Worm (Caenorhabditis elegans) whole organism, L1 larva: ENCODE results near the gene R09E10.13.

Experiments
- C16A3.4 ChIP-seq: fragments of 150-350 bp; optimal IDR thresholded peaks from 2 replicates; lab custom pipeline; 2014; ENCODE audit warnings: missing biosample characterization, missing genetic modification characterization
- Y116A8C.19 ChIP-seq: sonication (generic microtip); optimal IDR thresholded peaks from 2 replicates; lab custom pipeline; 2016; ENCODE audit warnings: missing compliant biosample characterization, missing genetic modification characterization, borderline replicate concordance
- blmp-1 ChIP-seq: fragments of 150-350 bp; optimal IDR thresholded peaks from 2 replicates; lab custom pipeline; 2014; ENCODE audit warnings: missing biosample characterization, missing genetic modification characterization
- ceh-8 ChIP-seq: fragments of 200-800 bp; sonication (Bioruptor generic); optimal IDR thresholded peaks from 2 replicates; lab custom pipeline; 2018; ENCODE audit warnings: mild to moderate bottlenecking, missing genetic modification characterization, moderate library complexity, missing compliant biosample characterization
- ceh-88 ChIP-seq: fragments of 200-800 bp; sonication (Bioruptor generic); IDR thresholded peaks from 2 replicates; pipeline ENCODE4 v1.3.6; 2022; ENCODE audit warnings: missing genetic modification characterization, missing compliant biosample characterization
- dsc-1 ChIP-seq: sonication (generic microtip); optimal IDR thresholded peaks from 2 replicates; lab custom pipeline; 2016; ENCODE audit warnings: mild to moderate bottlenecking, missing genetic modification characterization, missing compliant biosample characterization
- efl-1 ChIP-seq, 4 experiments: fragments of 150-350 bp; optimal IDR thresholded peaks in 3 of 4; peaks in 1 of 4; 1 replicate in 1 of 4; 2 replicates in 3 of 4; lab custom pipeline; 2014; ENCODE audit warnings: missing biosample characterization in 2 of 4, missing genetic modification characterization in 2 of 4, missing genetic modification reagents in 2 of 4
- egl-27 ChIP-seq, 2 experiments: fragments of 150-350 bp in 1 of 2; sonication (generic microtip); optimal IDR thresholded peaks; 3 replicates each; lab custom pipeline; 2017 to 2018; ENCODE audit warnings: missing biosample characterization in 2 of 2, missing genetic modification characterization in 2 of 2, missing genetic modification reagents in 2 of 2
- elt-2 ChIP-seq: sonication (generic microtip); optimal IDR thresholded peaks from 2 replicates; lab custom pipeline; 2016; ENCODE audit warnings: missing genetic modification characterization, mild to moderate bottlenecking, inconsistent platforms, missing compliant biosample characterization, missing genetic modification reagents
- grh-1 ChIP-seq: fragments of 200-800 bp; sonication (Bioruptor generic); IDR thresholded peaks from 2 replicates; pipeline ENCODE4 v1.3.6; 2022; ENCODE audit warnings: missing genetic modification reagents, missing genetic modification characterization, missing compliant biosample characterization
- hlh-17 ChIP-seq: fragments of 200-800 bp; sonication (Bioruptor generic); optimal IDR thresholded peaks from 2 replicates; lab custom pipeline; 2018; ENCODE audit warnings: missing genetic modification characterization, mild to moderate bottlenecking, missing compliant biosample characterization, moderate library complexity, borderline replicate concordance
- hlh-4 ChIP-seq: sonication (generic microtip); optimal IDR thresholded peaks from 2 replicates; lab custom pipeline; 2016; ENCODE audit warnings: mild to moderate bottlenecking, missing genetic modification characterization, missing compliant biosample characterization
- hpl-2 ChIP-seq: fragments of 150-350 bp; optimal IDR thresholded peaks from 2 replicates; lab custom pipeline; 2014; ENCODE audit warnings: missing biosample characterization, missing genetic modification reagents, missing genetic modification characterization
- lin-13 ChIP-seq: fragments of 150-350 bp; optimal IDR thresholded peaks from 2 replicates; lab custom pipeline; 2014; ENCODE audit warnings: missing biosample characterization, missing genetic modification reagents, missing genetic modification characterization
- lin-35 ChIP-seq, 2 experiments: fragments of 150-350 bp; optimal IDR thresholded peaks; 2 replicates each; lab custom pipeline; 2014; ENCODE audit warnings: missing biosample characterization in 2 of 2, missing genetic modification characterization in 2 of 2, missing genetic modification reagents in 2 of 2
- lsy-2 ChIP-seq, 2 experiments: fragments of 150-350 bp; optimal IDR thresholded peaks; 2 replicates each; lab custom pipeline; 2014; ENCODE audit warnings: missing biosample characterization in 2 of 2, missing genetic modification characterization in 2 of 2
- mep-1 ChIP-seq: fragments of 150-350 bp; optimal IDR thresholded peaks from 2 replicates; lab custom pipeline; 2014; ENCODE audit warnings: missing biosample characterization, missing genetic modification characterization
- nhr-11 ChIP-seq: fragments of 150-350 bp; optimal IDR thresholded peaks from 2 replicates; lab custom pipeline; 2014; ENCODE audit warnings: missing biosample characterization, missing genetic modification characterization
- nhr-237 ChIP-seq: fragments of 150-350 bp; optimal IDR thresholded peaks from 2 replicates; lab custom pipeline; 2014; ENCODE audit warnings: missing biosample characterization, missing genetic modification characterization
- nhr-28 ChIP-seq: fragments of 150-350 bp; optimal IDR thresholded peaks from 2 replicates; lab custom pipeline; 2014; ENCODE audit warnings: missing biosample characterization, missing genetic modification characterization
- nhr-47 ChIP-seq: sonication (generic microtip); optimal IDR thresholded peaks from 2 replicates; lab custom pipeline; 2016; ENCODE audit warnings: mild to moderate bottlenecking, missing genetic modification characterization, moderate library complexity, missing compliant biosample characterization
- nhr-71 ChIP-seq: sonication (generic microtip); optimal IDR thresholded peaks from 2 replicates; lab custom pipeline; 2016; ENCODE audit warnings: mild to moderate bottlenecking, missing genetic modification characterization, moderate library complexity, missing compliant biosample characterization
- nhr-77 ChIP-seq: fragments of 150-350 bp; optimal IDR thresholded peaks from 2 replicates; lab custom pipeline; 2014; ENCODE audit warnings: missing biosample characterization, missing genetic modification characterization
- nhr-84 ChIP-seq: sonication (generic microtip); optimal IDR thresholded peaks from 2 replicates; lab custom pipeline; 2017; ENCODE audit warnings: missing biosample characterization, missing genetic modification characterization
- rnt-1 ChIP-seq: sonication (generic microtip); optimal IDR thresholded peaks from 2 replicates; lab custom pipeline; 2016; ENCODE audit warnings: mild to moderate bottlenecking, missing genetic modification characterization, moderate library complexity, missing compliant biosample characterization
- skn-1 ChIP-seq: fragments of 150-350 bp; optimal IDR thresholded peaks from 2 replicates; lab custom pipeline; 2014; ENCODE audit warnings: missing biosample characterization, missing genetic modification characterization
- snpc-4 ChIP-seq: fragments of 150-350 bp; optimal IDR thresholded peaks from 2 replicates; lab custom pipeline; 2014; ENCODE audit warnings: missing biosample characterization, missing genetic modification characterization
- sptf-1 ChIP-seq: fragments of 150-350 bp; optimal IDR thresholded peaks from 2 replicates; lab custom pipeline; 2014; ENCODE audit warnings: missing biosample characterization, missing genetic modification characterization
- sup-37 ChIP-seq: fragments of 200-800 bp; sonication (Bioruptor generic); optimal IDR thresholded peaks from 2 replicates; lab custom pipeline; 2018; ENCODE audit warnings: mild to moderate bottlenecking, missing genetic modification characterization, missing compliant biosample characterization
- swsn-7 ChIP-seq: sonication (generic microtip); optimal IDR thresholded peaks from 2 replicates; lab custom pipeline; 2016; ENCODE audit warnings: missing genetic modification characterization, missing compliant biosample characterization
- unc-98 ChIP-seq: fragments of 200-800 bp; sonication (Bioruptor generic); IDR thresholded peaks from 2 replicates; pipeline ENCODE4 v1.3.6; 2022; ENCODE audit warnings: missing genetic modification characterization, missing compliant biosample characterization
- zag-1 ChIP-seq: fragments of 150-350 bp; optimal IDR thresholded peaks from 2 replicates; lab custom pipeline; 2014; ENCODE audit warnings: missing biosample characterization, missing genetic modification characterization
- zip-4 ChIP-seq: fragments of 200-800 bp; sonication (Bioruptor generic); optimal IDR thresholded peaks from 2 replicates; lab custom pipeline; 2018; ENCODE audit warnings: mild to moderate bottlenecking, missing genetic modification characterization, moderate library complexity, missing compliant biosample characterization
- ztf-11 ChIP-seq, 2 experiments: sonication (generic microtip); optimal IDR thresholded peaks; 2 replicates each; lab custom pipeline; 2016 to 2017; ENCODE audit warnings: missing genetic modification characterization in 2 of 2, missing biosample characterization in 1 of 2, missing compliant biosample characterization in 1 of 2

R09E10.13 gene

DNA sequence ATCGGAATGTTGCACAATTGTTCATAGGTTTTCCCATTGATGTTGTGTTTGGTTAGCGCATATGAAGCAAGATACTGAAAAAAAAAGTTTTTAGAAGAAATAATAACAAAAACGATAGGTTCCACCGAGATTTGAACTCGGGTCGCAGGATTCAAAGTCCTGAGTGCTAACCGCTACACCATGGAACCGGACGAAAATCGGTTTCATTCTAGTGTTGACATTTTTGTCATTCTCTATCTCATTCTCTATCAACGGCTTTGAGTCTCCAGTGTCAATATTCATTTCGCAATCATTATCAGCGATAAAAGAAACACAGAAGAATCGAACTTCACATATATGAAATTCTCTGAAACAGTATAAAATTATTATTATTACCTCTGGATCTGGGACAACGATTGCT lies 16.2 kb upstream of the R09E10.13 start:
- no peak for TF ChIP-seq efl-1 (optimal IDR thresholded peaks at IDR 0.05; lab: Kevin White, UChicago)
- TF ChIP-seq efl-1 (GFP tag; optimal IDR thresholded peaks at IDR 0.05 in 1 of 2; lab: Kevin White, UChicago) = peak in 1 of 2 experiments; percentile 67
- TF ChIP-seq elt-2 (tag; lab: Kevin White, UChicago) = no peak
- no peak for TF ChIP-seq lin-13
- no peak for TF ChIP-seq egl-27 (tag; optimal IDR thresholded peaks at IDR 0.05; lab: Kevin White, UChicago)

DNA sequence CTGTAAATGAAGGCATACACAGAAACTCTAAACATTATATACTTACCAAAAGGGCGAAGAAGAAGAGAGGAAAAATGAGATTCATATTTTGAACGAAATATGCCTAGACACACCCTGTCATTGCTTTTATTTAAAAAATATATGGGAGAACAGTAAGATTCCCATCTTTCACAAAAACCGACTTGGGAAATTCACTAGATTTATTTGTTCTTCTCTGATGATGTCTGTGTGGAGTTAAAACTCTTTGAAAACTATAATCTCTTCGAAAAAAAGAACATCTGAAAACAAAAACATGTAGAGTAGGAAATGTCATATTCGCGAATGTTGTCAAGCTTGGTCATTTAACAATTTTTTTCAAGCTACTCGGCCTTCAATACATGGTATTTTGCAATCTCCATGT lies 15.4 kb upstream of the R09E10.13 start, which contains the start of gene R09E10.8:
R09E10.8 (minus strand) TSS at position 101 of the 400 bp plus-strand sequence.
- TF ChIP-seq dsc-1 (tag; lab: Kevin White, UChicago) = no peak
- no peak for TF ChIP-seq Y116A8C.19 (tag; lab: Kevin White, UChicago)
- TF ChIP-seq nhr-237 (tag; lab: Kevin White, UChicago) = no peak
- TF ChIP-seq mep-1 (tag; lab: Kevin White, UChicago) = no peak
- no peak for TF ChIP-seq swsn-7 (tag; lab: Kevin White, UChicago)
- no peak for TF ChIP-seq rnt-1 (tag; lab: Kevin White, UChicago)
- no peak for TF ChIP-seq ceh-88
- TF ChIP-seq zip-4 (GFP tag; lab: Kevin White, UChicago) = no peak
- no peak for TF ChIP-seq lsy-2 (tag; optimal IDR thresholded peaks at IDR 0.05; lab: Kevin White, UChicago)
- no peak for TF ChIP-seq hpl-2 (GFP tag; lab: Kevin White, UChicago)
- TF ChIP-seq nhr-28 (tag; lab: Kevin White, UChicago) = no peak
- no peak for TF ChIP-seq blmp-1 (tag; lab: Kevin White, UChicago)
- TF ChIP-seq lin-13 = no peak
- TF ChIP-seq hlh-17 = no peak
- TF ChIP-seq snpc-4 = no peak
- TF ChIP-seq zag-1 (tag; lab: Kevin White, UChicago) = no peak
- no peak for TF ChIP-seq grh-1
- TF ChIP-seq skn-1 = no peak
- TF ChIP-seq nhr-71 (tag; lab: Kevin White, UChicago) = no peak

DNA sequence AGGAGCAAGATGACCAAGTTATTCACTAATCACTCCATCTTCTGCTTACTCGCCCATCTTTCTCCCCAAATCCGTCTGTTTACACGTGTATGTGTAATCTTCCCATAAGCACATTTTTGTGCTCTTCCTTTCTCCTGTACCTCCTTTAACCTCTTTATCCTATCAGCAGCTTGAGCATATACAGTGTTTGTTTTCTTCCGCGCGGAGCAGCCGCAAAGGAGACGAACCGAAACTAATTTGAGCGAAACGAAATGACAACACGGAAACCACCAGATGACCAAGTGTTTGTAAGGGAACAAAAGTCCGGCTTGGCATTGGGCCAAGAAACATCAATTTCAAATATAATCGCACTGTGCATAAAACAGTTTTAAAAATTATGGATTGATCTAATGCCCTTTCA lies 9.4 kb upstream of the R09E10.13 start:
- TF ChIP-seq lin-35 (GFP tag; optimal IDR thresholded peaks at IDR 0.05; lab: Kevin White, UChicago) (no peak), unc-98 (GFP tag; lab: Robert Waterston, UW) (no peak), nhr-77 (tag; lab: Kevin White, UChicago) (no peak), nhr-71 (tag; lab: Kevin White, UChicago) (no peak), nhr-11 (tag; lab: Kevin White, UChicago) (no peak), C16A3.4 (tag; lab: Kevin White, UChicago) (no peak), nhr-237 (tag; lab: Kevin White, UChicago) (no peak), ztf-11 (tag; optimal IDR thresholded peaks at IDR 0.05; lab: Kevin White, UChicago) (no peak), egl-27 (tag; optimal IDR thresholded peaks at IDR 0.05; lab: Kevin White, UChicago) (no peak), hlh-4 (no peak), elt-2 (tag; lab: Kevin White, UChicago) (no peak), sup-37 (GFP tag; lab: Kevin White, UChicago) (no peak), Y116A8C.19 (tag; lab: Kevin White, UChicago) (no peak), sptf-1 (tag; lab: Kevin White, UChicago) (no peak), nhr-47 (no peak)
- TF ChIP-seq, all 84 proteins: peak for 0

DNA sequence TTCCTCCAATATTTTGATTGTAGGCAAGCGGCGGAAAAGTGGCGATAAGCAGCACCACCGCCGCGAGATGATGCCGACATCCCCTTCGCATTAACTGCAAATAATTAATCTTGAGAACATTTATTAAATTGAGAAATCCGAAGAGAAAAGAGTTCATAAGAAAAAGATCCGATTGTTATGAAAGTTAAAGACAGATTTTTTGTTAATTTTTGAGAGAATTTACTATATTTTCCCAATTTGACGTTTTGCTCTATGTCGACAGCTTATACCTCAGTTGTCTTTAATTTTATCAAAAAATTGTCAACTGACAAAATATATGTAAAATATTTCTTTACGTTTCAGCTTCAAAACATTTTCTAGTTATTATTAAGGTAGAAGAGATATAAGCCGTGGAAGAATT lies 7.3 kb upstream of the R09E10.13 start, which contains the start of gene R09E10.5:
R09E10.5 (minus strand) TSS at position 101 of the 400 bp plus-strand sequence.
- TF ChIP-seq snpc-4 (no peak), nhr-84 (tag; lab: Kevin White, UChicago) (no peak), sptf-1 (tag; lab: Kevin White, UChicago) (no peak), lin-35 (GFP tag; optimal IDR thresholded peaks at IDR 0.05; lab: Kevin White, UChicago) (no peak)

DNA sequence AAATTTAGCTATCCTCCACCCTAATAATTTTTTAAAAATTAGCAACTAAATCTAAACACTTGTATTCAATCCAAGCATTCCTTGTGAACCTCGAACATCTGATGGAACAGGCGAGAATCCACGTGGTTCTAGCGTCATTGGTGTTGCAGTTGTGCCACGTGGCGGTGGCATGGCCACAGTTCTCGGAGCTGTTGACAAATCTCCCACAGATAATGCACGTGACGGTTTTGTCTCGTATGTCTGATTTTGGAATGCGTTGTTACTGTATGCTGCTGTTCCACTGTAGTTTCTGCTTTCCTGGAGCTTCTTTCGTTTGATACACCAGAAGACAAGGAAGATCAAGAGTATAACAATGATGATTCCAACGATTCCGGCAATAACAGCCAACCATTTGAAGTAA lies 1.1 kb upstream of the R09E10.13 start:
- TF ChIP-seq hpl-2 (GFP tag; lab: Kevin White, UChicago) (no peak), ceh-8 (GFP tag; lab: Kevin White, UChicago) (no peak)
- TF ChIP-seq, all 84 proteins: peak for 0
